Worm (Caenorhabditis elegans) whole organism, young adult: ENCODE measurements around the gene mff-1.
A peak's percentile ranks its signal among the peaks of the same experiment; 100 is the strongest.

Experiments
- B0035.1 ChIP-seq: sonication (generic microtip); optimal IDR thresholded peaks from 2 replicates; lab custom pipeline; 2016; ENCODE audit warnings: missing genetic modification characterization, mild to moderate bottlenecking, missing compliant biosample characterization, missing genotype, missing genetic modification reagents
- B0336.3 ChIP-seq: fragments of 200-800 bp; sonication (Bioruptor generic); IDR thresholded peaks from 2 replicates; pipeline ENCODE4 v1.3.6; 2022; ENCODE audit warnings: missing genetic modification characterization, missing compliant biosample characterization
- F10E7.11 ChIP-seq: sonication (generic microtip); optimal IDR thresholded peaks from 2 replicates; lab custom pipeline; 2017; ENCODE audit warnings: mild to moderate bottlenecking, missing genetic modification characterization, moderate library complexity, missing compliant biosample characterization
- T07F8.4 ChIP-seq: sonication (generic microtip); optimal IDR thresholded peaks from 2 replicates; lab custom pipeline; 2016; ENCODE audit warnings: mild to moderate bottlenecking, missing genetic modification characterization, moderate library complexity, missing compliant biosample characterization
- Y79H2A.3 ChIP-seq: fragments of 200-800 bp; sonication (Bioruptor generic); conservative IDR thresholded peaks from 2 replicates; pipeline ENCODE4 v1.3.6; 2022; ENCODE audit warnings: missing genetic modification reagents, missing genetic modification characterization, missing compliant biosample characterization
- attf-3 ChIP-seq: fragments of 200-800 bp; sonication (Bioruptor generic); conservative IDR thresholded peaks from 2 replicates; pipeline ENCODE4 v1.3.6; 2022; ENCODE audit warnings: missing genetic modification reagents, missing genetic modification characterization, missing compliant biosample characterization
- bed-2 ChIP-seq: fragments of 200-800 bp; sonication (Bioruptor generic); IDR thresholded peaks from 2 replicates; pipeline ENCODE4 v1.3.6; 2022; ENCODE audit warnings: missing genetic modification reagents, missing genetic modification characterization, missing compliant biosample characterization
- cebp-1 ChIP-seq, 2 experiments: fragments of 200-800 bp in 1 of 2; sonication (Bioruptor generic) in 1 of 2; sonication (generic microtip) in 1 of 2; IDR thresholded peaks in 1 of 2; optimal IDR thresholded peaks in 1 of 2; 2 replicates each; pipeline versions ENCODE4 v1.3.6 to Lab custom; 2017 to 2022; ENCODE audit warnings: missing compliant biosample characterization in 2 of 2, missing genetic modification characterization in 2 of 2, mild to moderate bottlenecking in 1 of 2, missing genetic modification reagents in 1 of 2, moderate library complexity in 1 of 2
- ceh-27 ChIP-seq: fragments of 200-800 bp; sonication (Bioruptor generic); optimal IDR thresholded peaks from 2 replicates; lab custom pipeline; 2018; ENCODE audit warnings: mild to moderate bottlenecking, missing genetic modification characterization, moderate library complexity, missing compliant biosample characterization
- dpff-1 ChIP-seq: sonication (generic microtip); optimal IDR thresholded peaks from 2 replicates; lab custom pipeline; 2017; ENCODE audit warnings: mild to moderate bottlenecking, missing genetic modification characterization, missing compliant biosample characterization
- dpl-1 ChIP-seq: fragments of 150-350 bp; optimal IDR thresholded peaks from 2 replicates; lab custom pipeline; 2014; ENCODE audit warnings: missing biosample characterization, missing genetic modification reagents, missing genetic modification characterization
- egl-18 ChIP-seq: fragments of 200-800 bp; sonication (Bioruptor generic); IDR thresholded peaks from 2 replicates; pipeline ENCODE4 v1.3.6; 2022; ENCODE audit warnings: missing genetic modification reagents, missing genetic modification characterization, missing compliant biosample characterization
- hmg-20 ChIP-seq: fragments of 200-800 bp; sonication (Bioruptor generic); IDR thresholded peaks from 2 replicates; pipeline ENCODE4 v1.3.6; 2022; ENCODE audit warnings: missing genetic modification reagents, missing genetic modification characterization, missing compliant biosample characterization
- lin-26 ChIP-seq: fragments of 200-800 bp; sonication (Bioruptor generic); IDR thresholded peaks from 2 replicates; pipeline ENCODE4 v1.3.6; 2022; ENCODE audit warnings: missing genetic modification reagents, missing genetic modification characterization, missing compliant biosample characterization
- lir-1 ChIP-seq: fragments of 200-800 bp; sonication (Bioruptor generic); conservative IDR thresholded peaks from 2 replicates; pipeline ENCODE4 v1.3.6; 2022; ENCODE audit warnings: missing genetic modification reagents, missing genetic modification characterization, missing compliant biosample characterization
- lsy-27 ChIP-seq: sonication (generic microtip); optimal IDR thresholded peaks from 2 replicates; lab custom pipeline; 2017; ENCODE audit warnings: missing genetic modification characterization, mild to moderate bottlenecking, missing compliant biosample characterization, antibody characterized with exemption, missing genotype, borderline replicate concordance; ENCODE audit not compliant: insufficient read depth
- madf-3 ChIP-seq: fragments of 200-800 bp; sonication (Bioruptor generic); IDR thresholded peaks from 2 replicates; pipeline ENCODE4 v1.3.6; 2022; ENCODE audit warnings: missing genetic modification reagents, missing genetic modification characterization, missing compliant biosample characterization
- nhr-179 ChIP-seq: sonication (generic microtip); optimal IDR thresholded peaks from 2 replicates; lab custom pipeline; 2016; ENCODE audit warnings: mild to moderate bottlenecking, missing genetic modification characterization, missing compliant biosample characterization
- nhr-90 ChIP-seq: sonication (generic microtip); optimal IDR thresholded peaks from 2 replicates; lab custom pipeline; 2016; ENCODE audit warnings: missing genotype, mild to moderate bottlenecking, missing genetic modification characterization, missing compliant biosample characterization
- pha-4 ChIP-seq: fragments of 150-350 bp; sonication (generic microtip); optimal IDR thresholded peaks from 2 replicates; lab custom pipeline; 2014; ENCODE audit warnings: missing biosample characterization, missing genetic modification reagents, missing genetic modification characterization
- rec-8 ChIP-seq, 2 experiments: sonication (generic microtip); optimal IDR thresholded peaks; 2 replicates each; lab custom pipeline; 2016; ENCODE audit warnings: mild to moderate bottlenecking in 2 of 2, missing genetic modification characterization in 2 of 2, missing genetic modification reagents in 2 of 2, missing genotype in 2 of 2, missing biosample characterization in 1 of 2, missing compliant biosample characterization in 1 of 2, moderate library complexity in 1 of 2
- sdz-38 ChIP-seq: sonication (generic microtip); optimal IDR thresholded peaks from 2 replicates; lab custom pipeline; 2016; ENCODE audit warnings: missing genotype, missing genetic modification characterization, missing compliant biosample characterization
- tlf-1 ChIP-seq: fragments of 200-800 bp; sonication (Bioruptor generic); optimal IDR thresholded peaks from 2 replicates; lab custom pipeline; 2018; ENCODE audit warnings: mild to moderate bottlenecking, missing genetic modification characterization, missing compliant biosample characterization
- unc-130 ChIP-seq: sonication (generic microtip); optimal IDR thresholded peaks from 2 replicates; lab custom pipeline; 2016; ENCODE audit warnings: missing genetic modification reagents, missing genetic modification characterization, missing compliant biosample characterization
- zfh-2 ChIP-seq: fragments of 200-800 bp; sonication (Bioruptor generic); conservative IDR thresholded peaks from 2 replicates; pipeline ENCODE4 v1.3.6; 2022; ENCODE audit warnings: missing genetic modification reagents, missing genetic modification characterization, missing compliant biosample characterization
- ztf-22 ChIP-seq: fragments of 200-800 bp; sonication (Bioruptor generic); optimal IDR thresholded peaks from 2 replicates; lab custom pipeline; 2018; ENCODE audit warnings: mild to moderate bottlenecking, missing genetic modification characterization, moderate library complexity, missing compliant biosample characterization
- ztf-25 ChIP-seq: fragments of 200-800 bp; sonication (Bioruptor generic); IDR thresholded peaks from 2 replicates; pipeline ENCODE4 v1.3.6; 2022; ENCODE audit warnings: missing genetic modification reagents, missing genetic modification characterization, missing compliant biosample characterization
- ztf-28 ChIP-seq: fragments of 200-800 bp; sonication (Bioruptor generic); IDR thresholded peaks from 2 replicates; pipeline ENCODE4 v1.3.6; 2022; ENCODE audit warnings: missing genetic modification reagents, missing genetic modification characterization, missing compliant biosample characterization

mff-1 gene

ce11 chrX:13007857-13008813 lies 21.1 kb upstream of the mff-1 start, which contains the start of gene nhr-25:
Gene nhr-25, plus strand, starts transcription at chrX:13008493.
- TF ChIP-seq attf-3 (0 out of 2 replicates have a peak, but pooled peaks have one; percentile 25), zfh-2 (GFP tag; lab: Robert Waterston, UW) (peak; percentile 54), madf-3 (GFP tag; lab: Robert Waterston, UW) (no peak), Y79H2A.3 (GFP tag; lab: Robert Waterston, UW) (no peak), egl-18 (GFP tag; lab: Robert Waterston, UW) (no peak)

- TF ChIP-seq sdz-38 (tag; lab: Kevin White, UChicago): no peak
- TF ChIP-seq B0035.1: no peak
- TF ChIP-seq ceh-27: no peak
- TF ChIP-seq cebp-1 (GFP tag; IDR thresholded peaks at IDR 0.05; lab: Robert Waterston, UW): no peak
- TF ChIP-seq cebp-1 (tag; optimal IDR thresholded peaks at IDR 0.05; lab: Kevin White, UChicago): no peak
- TF ChIP-seq tlf-1 (GFP tag; lab: Kevin White, UChicago): no peak
- TF ChIP-seq dpl-1 (GFP tag; lab: Kevin White, UChicago): no peak
- TF ChIP-seq F10E7.11: no peak
- no peak for TF ChIP-seq unc-130 (GFP tag; lab: Kevin White, UChicago)
- TF ChIP-seq ztf-28 (GFP tag; lab: Robert Waterston, UW): no peak
- no peak for TF ChIP-seq lir-1 (GFP tag; lab: Robert Waterston, UW)
- TF ChIP-seq hmg-20 (GFP tag; lab: Robert Waterston, UW): no peak
- no peak for TF ChIP-seq nhr-179 (tag; lab: Kevin White, UChicago)
- TF ChIP-seq B0336.3 (GFP tag; lab: Robert Waterston, UW): no peak
Measured at ce11 chrX:13006734-13007133, 19.7 kb upstream of the mff-1 start.

ce11 chrX:13006328-13006727 lies 19.3 kb upstream of the mff-1 start:
- no peak for TF ChIP-seq bed-2 (GFP tag; lab: Robert Waterston, UW)
- no peak for TF ChIP-seq lsy-27 (tag; lab: Kevin White, UChicago)
- no peak for TF ChIP-seq attf-3
- TF ChIP-seq pha-4 (tag; lab: Kevin White, UChicago): no peak

ce11 chrX:13005730-13006129 lies 18.7 kb upstream of the mff-1 start:
- TF ChIP-seq madf-3 (GFP tag; lab: Robert Waterston, UW) (0 out of 2 replicates have a peak, but pooled peaks have one; percentile 31), dpff-1 (tag; lab: Kevin White, UChicago) (no peak)
- TF ChIP-seq, all 124 proteins: peak for 1

ce11 chrX:13004491-13005093 lies 17.6 kb upstream of the mff-1 start:
- TF ChIP-seq lin-26 (GFP tag; lab: Robert Waterston, UW) (no peak), T07F8.4 (no peak), ztf-25 (no peak), B0336.3 (GFP tag; lab: Robert Waterston, UW) (no peak), rec-8 (tag; optimal IDR thresholded peaks at IDR 0.05; lab: Kevin White, UChicago) (no peak), nhr-90 (tag; lab: Kevin White, UChicago) (no peak), ztf-22 (GFP tag; lab: Kevin White, UChicago) (no peak)
